Worm (Caenorhabditis elegans): Measurements from ENCODE around the gene T04A8.7.

Gene T04A8.7

DNA sequence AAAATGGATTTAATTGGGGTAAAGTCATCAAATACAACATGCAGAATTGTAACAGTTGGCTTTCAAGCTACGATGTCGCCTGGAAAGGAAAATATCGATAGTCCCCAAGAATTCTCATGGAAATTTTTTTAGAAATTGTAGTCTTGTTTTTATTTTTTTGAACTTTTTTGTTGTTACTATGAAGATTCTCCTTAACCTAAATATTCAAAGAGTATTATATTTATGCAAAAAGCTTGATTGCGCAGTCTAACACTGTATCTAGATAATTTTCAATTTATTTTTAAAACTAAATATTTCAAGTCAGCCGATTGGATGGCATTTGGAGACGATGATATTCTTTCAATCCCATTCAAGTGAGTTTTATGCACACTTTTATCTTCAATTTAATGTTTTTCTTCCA lies 10.1 kb downstream of the T04A8.7 start, which contains the start of gene pgap-2:
Gene pgap-2 (plus strand): TSS at position 301 of the 400 bp plus-strand sequence.
- no peak for TF ChIP-seq ceh-13 (GFP tag; optimal IDR thresholded peaks at IDR 0.05)
- no peak for TF ChIP-seq B0310.2 (tag; optimal IDR thresholded peaks at IDR 0.05)

DNA sequence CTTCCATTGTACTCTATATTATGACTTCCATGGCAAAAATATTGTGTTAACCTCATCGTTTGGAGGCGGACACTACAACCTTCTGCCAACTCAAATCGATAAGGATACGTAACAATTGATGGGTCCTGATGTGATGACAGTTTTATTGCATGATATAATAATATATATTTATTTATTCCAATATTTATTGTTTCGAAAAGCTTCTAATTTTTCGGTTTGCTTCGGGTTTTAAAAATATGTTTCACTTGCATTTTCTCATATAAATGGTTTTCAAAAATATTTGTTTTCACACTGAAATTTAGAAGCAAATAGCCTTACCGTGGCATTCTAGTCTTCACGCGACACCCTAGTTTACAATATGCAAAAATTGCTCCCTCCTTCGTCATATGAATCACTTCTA lies 11.5 kb downstream of the T04A8.7 start, which contains the start of gene T04A8.13:
Gene T04A8.13 (plus strand): TSS at position 301 of the 400 bp plus-strand sequence.
- TF ChIP-seq aly-1 (tag; optimal IDR thresholded peaks at IDR 0.05) (no peak), hmg-4 (GFP tag; optimal IDR thresholded peaks at IDR 0.05) (no peak), ceh-13 (GFP tag; optimal IDR thresholded peaks at IDR 0.05) (no peak), tbx-37 (GFP tag; conservative IDR thresholded peaks at IDR 0.05) (no peak), B0310.2 (tag; optimal IDR thresholded peaks at IDR 0.05) (no peak), tbx-11 (GFP tag; IDR thresholded peaks at IDR 0.05) (no peak)

ce11 chrIII:4708909-4709308 lies 13.8 kb downstream of the T04A8.7 start, which contains the start of gene T04A8.18:
Gene T04A8.18 (plus strand): TSS chrIII:4709209.
- TF ChIP-seq tra-4 (tag; optimal IDR thresholded peaks at IDR 0.05), result no peak
- no peak for TF ChIP-seq ceh-13 (GFP tag; optimal IDR thresholded peaks at IDR 0.05)
- TF ChIP-seq hmg-4 (GFP tag; optimal IDR thresholded peaks at IDR 0.05), result no peak
- no peak for TF ChIP-seq ets-7 (tag; optimal IDR thresholded peaks at IDR 0.05)
- TF ChIP-seq sea-1 (GFP tag; conservative IDR thresholded peaks at IDR 0.05), result no peak
- TF ChIP-seq ceh-36 (tag; optimal IDR thresholded peaks at IDR 0.05), result no peak
- TF ChIP-seq hmbx-1 (tag; optimal IDR thresholded peaks at IDR 0.05), result no peak
- no peak for TF ChIP-seq scrt-1 (GFP tag; IDR thresholded peaks at IDR 0.05)
- TF ChIP-seq B0310.2 (tag; optimal IDR thresholded peaks at IDR 0.05), result no peak

- TF ChIP-seq aly-1 (tag; optimal IDR thresholded peaks at IDR 0.05), result no peak
These were observed 19.9 kb downstream of the T04A8.7 start, which contains the start of gene him-18 for ce11 chrIII:4715088-4715487. Gene him-18 (minus strand): TSS chrIII:4715188.

ce11 chrIII:4720620-4721227 lies 25.6 kb downstream of the T04A8.7 start, which contains the start of gene emb-5:
Gene emb-5 (minus strand): TSS chrIII:4720670.
- TF ChIP-seq aly-1 (tag; optimal IDR thresholded peaks at IDR 0.05) (no peak), pes-1 (GFP tag; IDR thresholded peaks at IDR 0.05) (no peak), ama-1 (optimal IDR thresholded peaks at IDR 0.05) (no peak), B0310.2 (tag; optimal IDR thresholded peaks at IDR 0.05) (no peak), F13C5.2 (tag; optimal IDR thresholded peaks at IDR 0.05) (no peak), hmg-4 (GFP tag; optimal IDR thresholded peaks at IDR 0.05) (no peak), hmbx-1 (tag; optimal IDR thresholded peaks at IDR 0.05) (no peak), flt-1 (GFP tag; IDR thresholded peaks at IDR 0.05) (no peak), tra-4 (tag; optimal IDR thresholded peaks at IDR 0.05) (no peak), hnd-1 (tag; optimal IDR thresholded peaks at IDR 0.05) (no peak), tbx-11 (GFP tag; IDR thresholded peaks at IDR 0.05) (no peak), ceh-13 (GFP tag; optimal IDR thresholded peaks at IDR 0.05) (no peak)

- no peak; the same call in 1 of the 2 replicates for TF ChIP-seq scrt-1 (GFP tag; IDR thresholded peaks at IDR 0.05)
- TF ChIP-seq hmg-4 (GFP tag; optimal IDR thresholded peaks at IDR 0.05), result peak; percentile 56
- TF ChIP-seq aly-1 (tag; optimal IDR thresholded peaks at IDR 0.05), result no peak
- no peak for TF ChIP-seq sea-1 (GFP tag; conservative IDR thresholded peaks at IDR 0.05)
- TF ChIP-seq tbx-37 (GFP tag; conservative IDR thresholded peaks at IDR 0.05), result no peak
- TF ChIP-seq ets-7 (tag; optimal IDR thresholded peaks at IDR 0.05), result no peak
- no peak for TF ChIP-seq flt-1 (GFP tag; IDR thresholded peaks at IDR 0.05)
- no peak for TF ChIP-seq tbx-11 (GFP tag; IDR thresholded peaks at IDR 0.05)
- TF ChIP-seq pes-1 (GFP tag; IDR thresholded peaks at IDR 0.05), result no peak
- no peak for TF ChIP-seq ama-1 (optimal IDR thresholded peaks at IDR 0.05)
- TF ChIP-seq ceh-36 (tag; optimal IDR thresholded peaks at IDR 0.05), result no peak
- TF ChIP-seq F13C5.2 (tag; optimal IDR thresholded peaks at IDR 0.05), result peak; percentile 11
- no peak for TF ChIP-seq hnd-1 (tag; optimal IDR thresholded peaks at IDR 0.05)
- TF ChIP-seq tra-4 (tag; optimal IDR thresholded peaks at IDR 0.05), result no peak
- TF ChIP-seq ceh-13 (GFP tag; optimal IDR thresholded peaks at IDR 0.05), result no peak
These were observed 26.6 kb downstream of the T04A8.7 start, which contains the start of gene acy-1 for ce11 chrIII:4721750-4722149. Gene acy-1 (plus strand): TSS chrIII:4722095.

- TF ChIP-seq tbx-11 (GFP tag; IDR thresholded peaks at IDR 0.05), result no peak
- TF ChIP-seq aly-1 (tag; optimal IDR thresholded peaks at IDR 0.05), result no peak
- TF ChIP-seq ceh-13 (GFP tag; optimal IDR thresholded peaks at IDR 0.05), result no peak
- TF ChIP-seq F13C5.2 (tag; optimal IDR thresholded peaks at IDR 0.05), result no peak
- no peak for TF ChIP-seq sea-1 (GFP tag; conservative IDR thresholded peaks at IDR 0.05)
- TF ChIP-seq hnd-1 (tag; optimal IDR thresholded peaks at IDR 0.05), result no peak
- TF ChIP-seq scrt-1 (GFP tag; IDR thresholded peaks at IDR 0.05), result no peak
- no peak for TF ChIP-seq pes-1 (GFP tag; IDR thresholded peaks at IDR 0.05)
- no peak for TF ChIP-seq tbx-37 (GFP tag; conservative IDR thresholded peaks at IDR 0.05)
- no peak for TF ChIP-seq B0310.2 (tag; optimal IDR thresholded peaks at IDR 0.05)
- no peak for TF ChIP-seq ceh-36 (tag; optimal IDR thresholded peaks at IDR 0.05)
- TF ChIP-seq hmg-4 (GFP tag; optimal IDR thresholded peaks at IDR 0.05), result no peak
- TF ChIP-seq ama-1 (optimal IDR thresholded peaks at IDR 0.05), result no peak
- no peak for TF ChIP-seq flt-1 (GFP tag; IDR thresholded peaks at IDR 0.05)
These were observed 28.8 kb downstream of the T04A8.7 start for ce11 chrIII:4723922-4724321.

DNA sequence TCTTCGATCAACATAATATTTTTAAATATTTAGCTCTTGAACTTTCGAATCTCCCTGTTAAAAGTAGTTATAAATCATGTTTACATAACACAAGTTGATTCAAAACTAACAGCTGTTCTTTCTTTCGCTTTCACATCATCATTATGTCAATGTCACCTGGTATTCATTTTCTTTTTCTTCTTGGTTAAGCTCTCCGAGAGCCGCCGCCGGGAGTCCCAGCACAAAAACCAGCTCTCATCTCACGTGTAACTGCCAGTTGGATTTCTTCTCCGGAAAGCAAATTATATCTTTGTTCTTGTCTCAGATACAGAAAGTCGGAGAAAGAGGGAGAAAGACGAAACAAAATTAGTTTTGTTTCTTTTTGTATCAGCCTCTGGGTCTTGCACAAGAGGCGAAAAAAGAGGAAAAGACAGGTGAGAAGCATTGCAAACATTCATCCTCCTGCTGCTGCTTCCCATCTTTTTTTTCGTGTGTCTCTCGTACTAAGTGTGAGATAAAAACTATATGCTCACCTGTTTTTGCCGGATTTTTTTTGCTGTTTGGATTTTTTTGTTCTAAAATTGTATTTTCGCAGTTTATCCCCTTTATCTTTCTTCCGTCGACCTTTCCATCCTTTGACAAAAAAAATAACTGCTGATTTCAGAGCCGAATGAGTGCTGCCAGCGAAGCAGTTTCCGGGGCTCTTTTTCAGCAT lies 36.3 kb downstream of the T04A8.7 start, which contains the start of gene F17C8.3:
Gene F17C8.3 (plus strand): TSS at position 644 of the 694 bp plus-strand sequence.
- TF ChIP-seq ets-7 (tag; optimal IDR thresholded peaks at IDR 0.05) (no peak), sea-1 (GFP tag; conservative IDR thresholded peaks at IDR 0.05) (no peak), ama-1 (optimal IDR thresholded peaks at IDR 0.05) (no peak), hnd-1 (tag; optimal IDR thresholded peaks at IDR 0.05) (no peak), F13C5.2 (tag; optimal IDR thresholded peaks at IDR 0.05) (no peak), tra-4 (tag; optimal IDR thresholded peaks at IDR 0.05) (no peak), aly-1 (tag; optimal IDR thresholded peaks at IDR 0.05) (no peak), ceh-13 (GFP tag; optimal IDR thresholded peaks at IDR 0.05) (no peak), tbx-37 (GFP tag; conservative IDR thresholded peaks at IDR 0.05) (no peak), hmbx-1 (tag; optimal IDR thresholded peaks at IDR 0.05) (no peak), ceh-36 (tag; optimal IDR thresholded peaks at IDR 0.05) (no peak), flt-1 (GFP tag; IDR thresholded peaks at IDR 0.05) (no peak), tbx-11 (GFP tag; IDR thresholded peaks at IDR 0.05) (no peak), pes-1 (GFP tag; IDR thresholded peaks at IDR 0.05) (no peak)

Measured in whole organism, early embryonic.